Worm (Caenorhabditis elegans) whole organism, young adult: ENCODE data around the gene C02D5.4.

Experiments
- B0019.2 ChIP-seq: fragments of 200-800 bp; sonication (Bioruptor generic); conservative IDR thresholded peaks from 2 replicates; pipeline ENCODE4 v1.3.6; 2022; ENCODE audit warnings: missing genetic modification reagents, missing genetic modification characterization, missing compliant biosample characterization
- B0336.3 ChIP-seq: fragments of 200-800 bp; sonication (Bioruptor generic); IDR thresholded peaks from 2 replicates; pipeline ENCODE4 v1.3.6; 2022; ENCODE audit warnings: missing genetic modification characterization, missing compliant biosample characterization
- C06A6.2 ChIP-seq: fragments of 200-800 bp; sonication (Bioruptor generic); conservative IDR thresholded peaks from 2 replicates; pipeline ENCODE4 v1.3.6; 2022; ENCODE audit warnings: missing genetic modification characterization, missing compliant biosample characterization
- D2030.7 ChIP-seq: fragments of 200-800 bp; sonication (Bioruptor generic); IDR thresholded peaks from 2 replicates; pipeline ENCODE4 v1.3.6; 2022; ENCODE audit warnings: missing genetic modification reagents, missing genetic modification characterization, missing compliant biosample characterization
- F10E7.11 ChIP-seq: sonication (generic microtip); optimal IDR thresholded peaks from 2 replicates; lab custom pipeline; 2017; ENCODE audit warnings: mild to moderate bottlenecking, missing genetic modification characterization, moderate library complexity, missing compliant biosample characterization
- F57C9.4 ChIP-seq: sonication (generic microtip); optimal IDR thresholded peaks from 2 replicates; lab custom pipeline; 2017; ENCODE audit warnings: mild to moderate bottlenecking, missing genetic modification characterization, missing compliant biosample characterization
- Y56A3A.18 ChIP-seq: fragments of 200-800 bp; sonication (Bioruptor generic); IDR thresholded peaks from 2 replicates; pipeline ENCODE4 v1.3.6; 2022; ENCODE audit warnings: missing genetic modification reagents, missing genetic modification characterization, missing compliant biosample characterization
- Y79H2A.3 ChIP-seq: fragments of 200-800 bp; sonication (Bioruptor generic); conservative IDR thresholded peaks from 2 replicates; pipeline ENCODE4 v1.3.6; 2022; ENCODE audit warnings: missing genetic modification reagents, missing genetic modification characterization, missing compliant biosample characterization
- Y95B8A.8 ChIP-seq: fragments of 200-800 bp; sonication (Bioruptor generic); IDR thresholded peaks from 2 replicates; pipeline ENCODE4 v1.3.6; 2022; ENCODE audit warnings: missing genetic modification reagents, missing genetic modification characterization, missing compliant biosample characterization
- ZK185.1 ChIP-seq: sonication (generic microtip); optimal IDR thresholded peaks from 2 replicates; lab custom pipeline; 2016; ENCODE audit warnings: mild to moderate bottlenecking, missing genetic modification characterization, missing compliant biosample characterization; ENCODE audit not compliant: poor library complexity, severe bottlenecking
- cebp-1 ChIP-seq, 2 experiments: fragments of 200-800 bp in 1 of 2; sonication (Bioruptor generic) in 1 of 2; sonication (generic microtip) in 1 of 2; IDR thresholded peaks in 1 of 2; optimal IDR thresholded peaks in 1 of 2; 2 replicates each; pipeline versions ENCODE4 v1.3.6 to Lab custom; 2017 to 2022; ENCODE audit warnings: missing compliant biosample characterization in 2 of 2, missing genetic modification characterization in 2 of 2, mild to moderate bottlenecking in 1 of 2, missing genetic modification reagents in 1 of 2, moderate library complexity in 1 of 2
- ceh-91 ChIP-seq: fragments of 200-800 bp; sonication (Bioruptor generic); IDR thresholded peaks from 2 replicates; pipeline ENCODE4 v1.3.6; 2022; ENCODE audit warnings: missing genetic modification reagents, missing genetic modification characterization, missing compliant biosample characterization
- chd-7 ChIP-seq: sonication (generic microtip); optimal IDR thresholded peaks from 2 replicates; lab custom pipeline; 2016; ENCODE audit warnings: mild to moderate bottlenecking, missing genetic modification characterization, moderate library complexity, missing compliant biosample characterization
- die-1 ChIP-seq: sonication (generic microtip); optimal IDR thresholded peaks from 2 replicates; lab custom pipeline; 2016; ENCODE audit warnings: missing genotype, mild to moderate bottlenecking, missing genetic modification characterization, missing compliant biosample characterization
- efl-1 ChIP-seq: fragments of 150-350 bp; optimal IDR thresholded peaks from 2 replicates; lab custom pipeline; 2014; ENCODE audit warnings: missing biosample characterization, missing genetic modification reagents, missing genetic modification characterization
- egrh-3 ChIP-seq: fragments of 200-800 bp; sonication (Bioruptor generic); IDR thresholded peaks from 2 replicates; pipeline ENCODE4 v1.3.6; 2022; ENCODE audit warnings: missing genetic modification reagents, missing genetic modification characterization, missing compliant biosample characterization
- gei-17 ChIP-seq: fragments of 200-800 bp; sonication (Bioruptor generic); optimal IDR thresholded peaks from 2 replicates; lab custom pipeline; 2018; ENCODE audit warnings: mild to moderate bottlenecking, missing genetic modification characterization, missing compliant biosample characterization
- lin-26 ChIP-seq: fragments of 200-800 bp; sonication (Bioruptor generic); IDR thresholded peaks from 2 replicates; pipeline ENCODE4 v1.3.6; 2022; ENCODE audit warnings: missing genetic modification reagents, missing genetic modification characterization, missing compliant biosample characterization
- lin-35 ChIP-seq, 3 experiments: fragments of 150-350 bp in 2 of 3; sonication (generic microtip) in 1 of 3; optimal IDR thresholded peaks; 2 replicates each; lab custom pipeline; 2014 to 2018; ENCODE audit warnings: missing biosample characterization in 3 of 3, missing genetic modification characterization in 3 of 3, missing genetic modification reagents in 3 of 3
- lin-40 ChIP-seq: sonication (generic microtip); optimal IDR thresholded peaks from 2 replicates; lab custom pipeline; 2016; ENCODE audit warnings: missing genetic modification characterization, mild to moderate bottlenecking, missing compliant biosample characterization, missing genotype, missing genetic modification reagents
- madf-3 ChIP-seq: fragments of 200-800 bp; sonication (Bioruptor generic); IDR thresholded peaks from 2 replicates; pipeline ENCODE4 v1.3.6; 2022; ENCODE audit warnings: missing genetic modification reagents, missing genetic modification characterization, missing compliant biosample characterization
- madf-8 ChIP-seq: fragments of 200-800 bp; sonication (Bioruptor generic); conservative IDR thresholded peaks from 2 replicates; pipeline ENCODE4 v1.3.6; 2022; ENCODE audit warnings: missing genetic modification reagents, missing genetic modification characterization, missing compliant biosample characterization
- mcd-1 ChIP-seq: fragments of 200-800 bp; sonication (Bioruptor generic); IDR thresholded peaks from 2 replicates; pipeline ENCODE4 v1.3.6; 2022; ENCODE audit warnings: missing genetic modification reagents, missing genetic modification characterization, missing compliant biosample characterization
- nfya-1 ChIP-seq: sonication (generic microtip); optimal IDR thresholded peaks from 2 replicates; lab custom pipeline; 2017; ENCODE audit warnings: antibody characterized with exemption, missing compliant biosample characterization, missing genetic modification characterization, borderline replicate concordance; ENCODE audit not compliant: insufficient read depth
- nhr-120 ChIP-seq: fragments of 200-800 bp; sonication (Bioruptor generic); IDR thresholded peaks from 2 replicates; pipeline ENCODE4 v1.3.6; 2022; ENCODE audit warnings: missing genetic modification characterization, missing compliant biosample characterization
- nhr-80 ChIP-seq: sonication (generic microtip); optimal IDR thresholded peaks from 2 replicates; lab custom pipeline; 2016; ENCODE audit warnings: missing genetic modification characterization, missing compliant biosample characterization
- pha-4 ChIP-seq: fragments of 150-350 bp; sonication (generic microtip); optimal IDR thresholded peaks from 2 replicates; lab custom pipeline; 2014; ENCODE audit warnings: missing biosample characterization, missing genetic modification reagents, missing genetic modification characterization
- repo-1 ChIP-seq: sonication (generic microtip); optimal IDR thresholded peaks from 2 replicates; lab custom pipeline; 2017; ENCODE audit warnings: mild to moderate bottlenecking, missing genetic modification characterization, missing compliant biosample characterization
- snpc-3.4 ChIP-seq: sonication (generic microtip); optimal IDR thresholded peaks from 2 replicates; lab custom pipeline; 2017; ENCODE audit warnings: missing genetic modification characterization, mild to moderate bottlenecking, missing compliant biosample characterization, antibody characterized with exemption, moderate library complexity, missing genotype, missing genetic modification reagents
- tlf-1 ChIP-seq: fragments of 200-800 bp; sonication (Bioruptor generic); optimal IDR thresholded peaks from 2 replicates; lab custom pipeline; 2018; ENCODE audit warnings: mild to moderate bottlenecking, missing genetic modification characterization, missing compliant biosample characterization
- unc-130 ChIP-seq: sonication (generic microtip); optimal IDR thresholded peaks from 2 replicates; lab custom pipeline; 2016; ENCODE audit warnings: missing genetic modification reagents, missing genetic modification characterization, missing compliant biosample characterization
- xnd-1 ChIP-seq: sonication (generic microtip); optimal IDR thresholded peaks from 2 replicates; lab custom pipeline; 2016; ENCODE audit warnings: missing genotype, missing genetic modification reagents, missing genetic modification characterization, missing compliant biosample characterization
- zfh-2 ChIP-seq: fragments of 200-800 bp; sonication (Bioruptor generic); conservative IDR thresholded peaks from 2 replicates; pipeline ENCODE4 v1.3.6; 2022; ENCODE audit warnings: missing genetic modification reagents, missing genetic modification characterization, missing compliant biosample characterization
- ztf-28 ChIP-seq: fragments of 200-800 bp; sonication (Bioruptor generic); IDR thresholded peaks from 2 replicates; pipeline ENCODE4 v1.3.6; 2022; ENCODE audit warnings: missing genetic modification reagents, missing genetic modification characterization, missing compliant biosample characterization

The C02D5.4 gene

DNA sequence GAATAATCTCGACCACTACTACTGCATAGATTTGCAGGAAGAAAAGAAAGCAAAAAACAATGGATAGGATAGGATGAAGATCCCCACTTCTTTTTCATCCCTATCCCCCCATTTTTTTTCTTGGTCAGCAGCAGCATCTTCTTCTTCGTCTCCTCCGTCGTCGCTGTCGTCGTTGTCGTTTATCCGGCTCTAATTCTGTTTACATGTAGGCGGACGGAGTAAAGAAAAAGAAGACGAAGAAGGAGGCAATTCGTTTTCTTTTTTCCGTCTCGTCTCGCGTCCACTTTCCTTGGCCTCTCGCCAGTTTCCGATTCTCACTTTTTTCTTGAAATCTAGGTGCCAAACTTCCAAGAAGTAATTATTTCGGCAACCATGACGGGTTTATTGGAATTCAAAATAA is 40.3 kb upstream of the C02D5.4 start:
- no peak for TF ChIP-seq nhr-80 (tag; lab: Kevin White, UChicago)
- no peak for TF ChIP-seq efl-1 (GFP tag; lab: Kevin White, UChicago)
- TF ChIP-seq lin-40 (tag; lab: Kevin White, UChicago) = no peak
- TF ChIP-seq B0019.2 (GFP tag; lab: Robert Waterston, UW) = no peak
- TF ChIP-seq nfya-1 (tag; lab: Kevin White, UChicago) = no peak
- no peak for TF ChIP-seq C06A6.2 (GFP tag; lab: Robert Waterston, UW)
- no peak for TF ChIP-seq repo-1 (tag; lab: Kevin White, UChicago)
- no peak for TF ChIP-seq unc-130 (GFP tag; lab: Kevin White, UChicago)
- TF ChIP-seq ceh-91 (GFP tag; lab: Robert Waterston, UW) = no peak
- no peak for TF ChIP-seq tlf-1 (GFP tag; lab: Kevin White, UChicago)
- TF ChIP-seq F10E7.11 (tag; lab: Kevin White, UChicago) = no peak
- TF ChIP-seq mcd-1 = no peak

ce11 chrIII:8512279-8512942 is 39.6 kb upstream of the C02D5.4 start:
- TF ChIP-seq pha-4 (no peak), chd-7 (tag; lab: Kevin White, UChicago) (no peak), unc-130 (GFP tag; lab: Kevin White, UChicago) (no peak), Y79H2A.3 (no peak), egrh-3 (no peak), F57C9.4 (tag; lab: Kevin White, UChicago) (no peak), lin-35 (GFP tag; optimal IDR thresholded peaks at IDR 0.05; lab: Kevin White, UChicago) (no peak), nhr-120 (GFP tag; lab: Robert Waterston, UW) (no peak), C06A6.2 (GFP tag; lab: Robert Waterston, UW) (no peak), madf-8 (GFP tag; lab: Robert Waterston, UW) (no peak), D2030.7 (GFP tag; lab: Robert Waterston, UW) (no peak), madf-3 (GFP tag; lab: Robert Waterston, UW) (no peak), zfh-2 (no peak), die-1 (tag; lab: Kevin White, UChicago) (no peak), nhr-80 (tag; lab: Kevin White, UChicago) (no peak), ztf-28 (GFP tag; lab: Robert Waterston, UW) (no peak), Y95B8A.8 (GFP tag; lab: Robert Waterston, UW) (no peak), snpc-3.4 (no peak), xnd-1 (no peak)

DNA sequence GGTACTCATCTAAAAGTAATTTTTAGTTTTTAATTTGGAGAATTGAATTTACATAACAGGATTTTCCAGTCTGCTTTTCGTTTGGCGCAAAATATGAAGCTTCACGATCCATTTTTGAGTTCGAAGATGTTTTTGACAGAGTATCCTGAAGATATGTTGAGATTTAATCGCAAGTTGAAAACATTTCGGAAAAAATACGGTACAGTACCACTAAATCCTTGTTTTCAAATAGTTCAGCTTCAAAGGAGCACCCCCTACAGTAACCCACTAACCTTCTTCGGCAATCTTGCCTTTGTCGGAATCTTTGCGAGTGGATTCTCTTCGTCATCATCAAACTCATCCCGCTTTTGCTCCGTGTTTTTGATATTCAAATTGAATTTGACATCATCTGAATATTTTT is 33.0 kb upstream of the C02D5.4 start:
- TF ChIP-seq ceh-91 (GFP tag; lab: Robert Waterston, UW) = no peak
- 0 out of 2 replicates have a peak, but pooled peaks have one; percentile 27 for TF ChIP-seq Y56A3A.18 (GFP tag; lab: Robert Waterston, UW)
- TF ChIP-seq chd-7 (tag; lab: Kevin White, UChicago) = peak; percentile 64
- TF ChIP-seq egrh-3 = no peak
- TF ChIP-seq B0336.3 (GFP tag; lab: Robert Waterston, UW) = 0 out of 2 replicates have a peak, but pooled peaks have one; percentile 47
- no peak for TF ChIP-seq cebp-1 (GFP tag; IDR thresholded peaks at IDR 0.05; lab: Robert Waterston, UW)
- TF ChIP-seq cebp-1 (tag; optimal IDR thresholded peaks at IDR 0.05; lab: Kevin White, UChicago) = peak; percentile 12
- no peak for TF ChIP-seq gei-17
- TF ChIP-seq nfya-1 (tag; lab: Kevin White, UChicago) = no peak
- no peak for TF ChIP-seq nhr-80 (tag; lab: Kevin White, UChicago)
- 0 out of 2 replicates have a peak, but pooled peaks have one; percentile 24 for TF ChIP-seq lin-26 (GFP tag; lab: Robert Waterston, UW)
- no peak for TF ChIP-seq ZK185.1 (tag; lab: Kevin White, UChicago)
